Worm (Caenorhabditis elegans) whole organism, mixed stage, embryonic: ENCODE results near the gene srx-14.
A peak's percentile ranks its signal among the peaks of the same experiment; 100 is the strongest.

Experiments used
- M03D4.4 ChIP-seq: sonication (generic microtip); optimal IDR thresholded peaks from 2 replicates; lab custom pipeline; 2017; ENCODE audit warnings: mild to moderate bottlenecking, missing genetic modification characterization, missing compliant biosample characterization
- blmp-1 ChIP-seq: fragments of 150-350 bp; optimal IDR thresholded peaks from 2 replicates; lab custom pipeline; 2014; ENCODE audit warnings: missing biosample characterization, missing genetic modification characterization
- ceh-39 ChIP-seq: fragments of 150-350 bp; optimal IDR thresholded peaks from 2 replicates; lab custom pipeline; 2014; ENCODE audit warnings: missing biosample characterization, missing genetic modification characterization
- ceh-43 ChIP-seq: fragments of 200-800 bp; sonication (Bioruptor generic); optimal IDR thresholded peaks from 2 replicates; lab custom pipeline; 2018; ENCODE audit warnings: mild to moderate bottlenecking, missing genetic modification characterization, moderate library complexity, missing compliant biosample characterization
- ceh-83 ChIP-seq: fragments of 200-800 bp; sonication (Bioruptor generic); optimal IDR thresholded peaks from 2 replicates; lab custom pipeline; 2018; ENCODE audit warnings: mild to moderate bottlenecking, missing genetic modification characterization, missing compliant biosample characterization
- ces-1 ChIP-seq: fragments of 150-350 bp; optimal IDR thresholded peaks from 2 replicates; lab custom pipeline; 2014; ENCODE audit warnings: missing biosample characterization, missing genetic modification reagents, missing genetic modification characterization
- drap-1 ChIP-seq: fragments of 200-800 bp; sonication (Bioruptor generic); optimal IDR thresholded peaks from 3 replicates; lab custom pipeline; 2018; ENCODE audit warnings: mild to moderate bottlenecking, missing genetic modification characterization, missing compliant biosample characterization
- elt-1 ChIP-seq: sonication (generic microtip); optimal IDR thresholded peaks from 2 replicates; lab custom pipeline; 2017; ENCODE audit warnings: missing genetic modification characterization, mild to moderate bottlenecking, missing compliant biosample characterization, antibody characterized with exemption, moderate library complexity, borderline replicate concordance; ENCODE audit not compliant: insufficient read depth
- elt-3 ChIP-seq: fragments of 150-350 bp; optimal IDR thresholded peaks from 2 replicates; lab custom pipeline; 2014; ENCODE audit warnings: missing biosample characterization, missing genetic modification characterization
- hlh-1 ChIP-seq: fragments of 150-350 bp; optimal IDR thresholded peaks from 2 replicates; lab custom pipeline; 2014; ENCODE audit warnings: missing biosample characterization, missing genetic modification reagents, missing genetic modification characterization
- lin-13 ChIP-seq: fragments of 150-350 bp; optimal IDR thresholded peaks from 2 replicates; lab custom pipeline; 2014; ENCODE audit warnings: missing biosample characterization, missing genetic modification characterization
- lin-32 ChIP-seq: fragments of 200-800 bp; sonication (Bioruptor generic); optimal IDR thresholded peaks from 2 replicates; lab custom pipeline; 2018; ENCODE audit warnings: mild to moderate bottlenecking, missing genetic modification characterization, missing compliant biosample characterization
- lsy-2 ChIP-seq: fragments of 150-350 bp; optimal IDR thresholded peaks from 2 replicates; lab custom pipeline; 2014; ENCODE audit warnings: missing biosample characterization, missing genetic modification characterization
- mls-2 ChIP-seq: sonication (generic microtip); optimal IDR thresholded peaks from 2 replicates; lab custom pipeline; 2016; ENCODE audit warnings: mild to moderate bottlenecking, missing genetic modification characterization, moderate library complexity, missing compliant biosample characterization
- nhr-237 ChIP-seq: fragments of 150-350 bp; optimal IDR thresholded peaks from 2 replicates; lab custom pipeline; 2014; ENCODE audit warnings: missing biosample characterization, missing genetic modification characterization
- nhr-28 ChIP-seq: fragments of 150-350 bp; optimal IDR thresholded peaks from 2 replicates; lab custom pipeline; 2014; ENCODE audit warnings: missing biosample characterization, missing genetic modification characterization
- nhr-76 ChIP-seq: sonication (generic microtip); optimal IDR thresholded peaks from 2 replicates; lab custom pipeline; 2017; ENCODE audit warnings: missing biosample characterization, missing genetic modification characterization
- pha-4 ChIP-seq: fragments of 150-350 bp; optimal IDR thresholded peaks from 2 replicates; lab custom pipeline; 2018; ENCODE audit warnings: missing biosample characterization, missing genetic modification reagents, missing genetic modification characterization
- sem-2 ChIP-seq: fragments of 200-800 bp; sonication (Bioruptor generic); optimal IDR thresholded peaks from 2 replicates; lab custom pipeline; 2018; ENCODE audit warnings: mild to moderate bottlenecking, missing genetic modification characterization, missing compliant biosample characterization
- snpc-4 ChIP-seq: fragments of 150-350 bp; optimal IDR thresholded peaks from 2 replicates; lab custom pipeline; 2014; ENCODE audit warnings: missing biosample characterization, missing genetic modification characterization
- sptf-1 ChIP-seq: sonication (generic microtip); optimal IDR thresholded peaks from 2 replicates; lab custom pipeline; 2017; ENCODE audit warnings: mild to moderate bottlenecking, missing genetic modification characterization, moderate library complexity, missing compliant biosample characterization
- tbx-8 ChIP-seq: fragments of 200-800 bp; sonication (Bioruptor generic); optimal IDR thresholded peaks from 2 replicates; lab custom pipeline; 2018; ENCODE audit warnings: mild to moderate bottlenecking, missing genetic modification characterization, moderate library complexity, missing compliant biosample characterization
- unc-120 ChIP-seq: sonication (generic microtip); optimal IDR thresholded peaks from 2 replicates; lab custom pipeline; 2017; ENCODE audit warnings: missing genetic modification characterization, missing compliant biosample characterization; ENCODE audit not compliant: poor library complexity, severe bottlenecking
- unc-39 ChIP-seq: fragments of 150-350 bp; optimal IDR thresholded peaks from 2 replicates; lab custom pipeline; 2014; ENCODE audit warnings: missing biosample characterization, missing genetic modification characterization
- unc-62 ChIP-seq: fragments of 150-350 bp; optimal IDR thresholded peaks from 2 replicates; lab custom pipeline; 2014; ENCODE audit warnings: missing biosample characterization, missing genetic modification reagents, missing genetic modification characterization
- zip-8 ChIP-seq: fragments of 150-350 bp; optimal IDR thresholded peaks from 2 replicates; lab custom pipeline; 2014; ENCODE audit warnings: missing biosample characterization, missing genetic modification characterization
- ztf-11 ChIP-seq: fragments of 150-350 bp; optimal IDR thresholded peaks from 2 replicates; lab custom pipeline; 2014; ENCODE audit warnings: missing biosample characterization, missing genetic modification characterization

The srx-14 gene

DNA sequence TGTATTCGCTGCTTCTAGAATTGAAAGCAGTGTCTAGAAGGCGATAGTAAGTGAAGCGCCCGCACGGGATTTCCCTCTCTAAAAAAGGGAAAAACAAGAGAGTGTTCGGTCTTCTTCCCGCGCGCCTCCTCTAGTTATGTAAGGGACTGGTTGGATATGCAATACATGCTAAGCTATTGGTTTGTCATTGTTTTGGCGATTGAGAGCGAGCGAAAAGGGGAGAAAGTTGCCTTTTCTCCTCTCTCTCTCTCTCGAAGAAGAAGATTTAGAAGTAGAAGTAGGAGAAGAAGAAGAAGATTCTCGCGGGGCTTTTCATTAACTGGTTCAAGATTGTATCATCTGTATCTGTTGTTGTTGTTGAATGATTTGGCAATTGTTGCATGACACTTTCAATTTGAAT, 39.5 kb downstream of the srx-14 start:
- TF ChIP-seq ces-1: no peak
- TF ChIP-seq M03D4.4 (tag; lab: Kevin White, UChicago): no peak
- TF ChIP-seq blmp-1: peak; percentile 57
- no peak for TF ChIP-seq ceh-39 (tag; lab: Kevin White, UChicago)
- no peak for TF ChIP-seq sem-2
- TF ChIP-seq lin-13 (tag; lab: Kevin White, UChicago): no peak
- no peak for TF ChIP-seq pha-4 (tag; lab: Kevin White, UChicago)
- TF ChIP-seq mls-2: no peak

DNA sequence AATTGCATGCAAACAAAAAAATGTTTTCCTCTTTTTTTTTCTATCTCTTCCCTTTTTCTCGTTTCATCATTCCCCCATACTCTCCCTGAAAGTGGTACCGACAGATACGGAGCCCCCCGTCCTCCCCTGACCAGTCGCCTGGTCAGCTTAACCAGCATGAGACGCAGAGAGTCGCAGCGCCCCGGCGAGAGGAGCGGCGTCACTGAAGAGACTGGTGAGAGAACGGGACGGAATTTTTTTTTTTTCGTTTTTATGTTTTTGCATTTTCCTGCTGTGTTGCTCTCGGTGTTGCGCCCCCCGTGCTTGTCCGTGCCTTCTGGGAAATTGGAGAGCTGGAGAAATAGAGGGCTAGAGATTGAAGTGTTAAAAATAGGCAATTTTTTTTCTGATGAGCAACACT, 43.2 kb downstream of the srx-14 start:
- TF ChIP-seq unc-120 (tag; lab: Kevin White, UChicago) (no peak), nhr-237 (tag; lab: Kevin White, UChicago) (no peak), ces-1 (no peak)

DNA sequence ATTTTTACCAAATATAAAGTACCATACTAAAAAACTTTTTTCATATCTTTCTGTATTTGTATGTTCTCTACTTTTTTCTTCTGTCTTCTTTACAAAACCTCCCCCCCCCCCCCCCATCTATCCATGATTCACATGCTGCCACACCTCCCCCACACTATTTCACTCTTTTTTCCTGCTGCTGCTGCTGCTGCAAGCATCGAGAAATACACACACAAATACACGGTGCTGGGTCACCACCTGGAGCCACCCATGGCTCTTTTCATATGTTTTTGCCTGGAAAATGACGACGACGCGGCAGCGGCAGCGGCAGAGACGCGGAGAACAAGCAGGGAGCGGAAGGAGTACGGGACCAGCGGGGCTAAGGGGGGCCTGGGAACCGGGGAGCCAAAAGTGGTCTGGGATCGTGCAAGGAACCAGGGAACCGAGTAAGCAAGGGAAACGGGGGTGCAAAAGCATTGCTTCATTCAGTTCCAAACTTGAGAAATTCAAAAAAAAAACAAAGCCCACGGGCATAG, 44.8 kb downstream of the srx-14 start:
- no peak for TF ChIP-seq sptf-1 (tag; lab: Kevin White, UChicago)
- TF ChIP-seq pha-4 (tag; lab: Kevin White, UChicago): no peak
- no peak for TF ChIP-seq snpc-4 (tag; lab: Kevin White, UChicago)
- TF ChIP-seq ceh-39 (tag; lab: Kevin White, UChicago): no peak
- no peak for TF ChIP-seq tbx-8 (GFP tag; lab: Kevin White, UChicago)
- TF ChIP-seq M03D4.4 (tag; lab: Kevin White, UChicago): no peak

DNA sequence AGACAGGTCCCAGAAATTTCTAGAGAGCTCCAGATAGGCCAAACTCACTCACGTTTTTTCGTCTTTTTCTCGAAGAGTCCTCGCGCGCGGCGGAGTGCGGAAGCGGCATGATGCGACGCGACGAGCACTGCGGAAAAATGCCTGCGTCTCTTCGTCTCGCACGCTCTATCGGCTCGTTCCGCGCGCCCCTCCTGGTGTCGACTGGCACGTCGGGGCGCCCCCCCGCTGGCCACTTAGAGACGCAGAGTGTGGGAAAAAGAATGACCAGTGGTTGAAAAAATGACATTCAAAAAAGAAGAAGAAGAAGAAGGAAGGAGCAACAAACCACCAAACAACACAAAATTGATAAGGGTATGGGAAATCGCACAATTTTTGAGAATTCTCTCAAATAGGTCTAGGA, 46.1 kb downstream of the srx-14 start, which contains the start of gene znf-782:
TSS of gene znf-782 (minus strand) at position 96 of the 400 bp plus-strand sequence.
- TF ChIP-seq M03D4.4 (tag; lab: Kevin White, UChicago) (peak; percentile 31), nhr-76 (tag; lab: Kevin White, UChicago) (no peak), pha-4 (tag; lab: Kevin White, UChicago) (peak; percentile 16), lin-32 (GFP tag; lab: Kevin White, UChicago) (no peak), nhr-237 (tag; lab: Kevin White, UChicago) (no peak), sptf-1 (tag; lab: Kevin White, UChicago) (peak; percentile 51), drap-1 (GFP tag; lab: Kevin White, UChicago) (no peak)
- TF ChIP-seq, all 35 proteins: peak for 3

DNA sequence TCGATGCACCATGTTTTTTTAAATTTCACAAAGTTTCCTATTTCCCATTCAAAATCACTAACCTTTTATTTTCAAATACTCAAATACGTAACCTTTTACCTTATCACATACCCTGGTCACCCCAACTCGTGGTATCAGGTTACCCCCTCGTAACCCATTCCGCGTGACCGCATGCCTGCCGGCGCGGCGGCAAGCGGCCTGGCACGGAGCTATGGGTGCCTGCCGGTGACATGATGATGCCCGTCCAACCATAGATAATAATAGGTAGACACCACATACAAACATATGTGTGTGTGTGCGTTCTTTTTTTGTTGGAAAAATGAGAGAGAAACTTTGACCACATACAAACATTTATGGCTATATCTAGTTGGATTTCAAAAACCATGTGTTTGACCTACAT, 48.0 kb downstream of the srx-14 start:
- no peak for TF ChIP-seq hlh-1 (tag; lab: Kevin White, UChicago)
- no peak for TF ChIP-seq nhr-28 (tag; lab: Kevin White, UChicago)
- no peak for TF ChIP-seq elt-3

DNA sequence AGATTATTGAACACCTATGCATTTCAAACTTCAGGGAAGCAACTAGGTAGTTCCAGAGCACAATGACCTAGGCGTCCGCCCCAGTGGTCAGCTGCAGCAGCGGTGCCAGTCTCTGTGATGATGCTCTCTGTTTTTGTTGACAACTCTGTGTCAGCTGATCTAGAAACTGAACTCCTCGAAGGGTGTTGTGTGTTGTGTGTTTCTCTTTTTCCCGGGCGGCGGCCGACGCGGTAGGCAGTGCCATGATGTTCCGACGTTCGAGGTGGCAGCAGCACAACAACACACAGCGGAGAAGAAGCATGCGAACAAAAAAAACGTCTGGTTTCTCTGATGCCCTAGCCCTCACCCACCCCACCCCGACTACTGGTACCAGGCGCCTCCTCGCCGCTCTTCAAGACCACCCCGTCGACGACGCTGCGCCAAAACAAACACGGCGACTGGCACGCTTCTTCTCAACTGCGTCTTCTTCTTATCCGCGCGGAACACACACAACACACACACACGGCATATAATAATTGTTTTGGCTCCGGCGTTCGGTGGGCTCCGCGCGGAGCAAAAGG, 49.2 kb downstream of the srx-14 start:
- TF ChIP-seq unc-39 (tag; lab: Kevin White, UChicago) (no peak), pha-4 (tag; lab: Kevin White, UChicago) (no peak), ceh-39 (tag; lab: Kevin White, UChicago) (no peak), nhr-237 (tag; lab: Kevin White, UChicago) (no peak), lin-32 (GFP tag; lab: Kevin White, UChicago) (no peak), ceh-83 (no peak), lsy-2 (tag; lab: Kevin White, UChicago) (no peak), ztf-11 (tag; lab: Kevin White, UChicago) (no peak), elt-1 (tag; lab: Kevin White, UChicago) (no peak), ceh-43 (no peak), unc-120 (tag; lab: Kevin White, UChicago) (no peak), blmp-1 (no peak), M03D4.4 (tag; lab: Kevin White, UChicago) (no peak), lin-13 (tag; lab: Kevin White, UChicago) (no peak), ces-1 (no peak), zip-8 (no peak)

DNA sequence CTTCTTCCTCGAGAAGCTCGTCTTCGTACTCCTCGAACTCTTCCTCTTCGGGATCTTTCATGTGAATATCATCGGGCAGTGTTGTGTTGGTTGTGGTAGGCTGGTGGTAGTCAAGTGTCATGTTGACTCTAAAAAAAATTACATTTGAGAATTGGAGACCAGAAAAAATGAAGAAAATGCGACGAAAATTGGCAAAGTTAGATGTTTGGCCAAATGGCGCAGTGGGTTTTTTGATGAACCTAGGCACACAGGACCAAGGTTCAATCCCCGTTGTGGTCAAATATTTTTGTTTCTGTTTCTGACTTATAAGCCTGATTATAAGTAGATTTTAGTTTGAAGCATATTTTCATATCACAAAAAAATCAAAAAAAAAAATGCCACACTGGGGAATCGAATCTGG, 50.5 kb downstream of the srx-14 start:
- TF ChIP-seq ces-1: no peak
- TF ChIP-seq drap-1 (GFP tag; lab: Kevin White, UChicago): no peak
- TF ChIP-seq unc-62 (GFP tag; lab: Kevin White, UChicago): no peak
- no peak for TF ChIP-seq M03D4.4 (tag; lab: Kevin White, UChicago)
